Worm (Caenorhabditis elegans): ENCODE measurements around the gene cox-18.

Gene cox-18

DNA sequence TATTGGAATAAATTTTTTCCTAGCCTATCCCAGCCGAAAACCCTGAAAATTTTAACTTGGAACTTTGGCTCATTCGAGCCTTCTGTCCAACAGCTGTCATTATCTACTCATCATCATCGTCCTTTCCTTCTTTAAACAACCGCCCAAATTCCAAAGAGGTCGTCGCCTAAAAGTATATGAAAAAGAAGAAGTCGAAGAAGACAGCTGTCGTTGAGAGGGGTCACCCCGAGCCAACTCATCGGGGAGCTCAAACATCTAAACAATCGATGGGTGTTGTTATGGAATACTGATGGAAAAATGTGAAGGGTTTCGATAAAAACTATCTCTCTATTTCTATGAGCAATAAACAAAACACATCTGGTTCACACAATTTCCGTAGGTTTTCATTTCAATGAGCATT is 7.9 kb downstream of the cox-18 start:
- TF ChIP-seq daf-16 (GFP tag; optimal IDR thresholded peaks at IDR 0.05) = peak in 1 of 2 experiments; percentile 56
- TF ChIP-seq daf-16 (tag; optimal IDR thresholded peaks at IDR 0.05) = no peak
- TF ChIP-seq fkh-10 (GFP tag; optimal IDR thresholded peaks at IDR 0.05) = no peak

DNA sequence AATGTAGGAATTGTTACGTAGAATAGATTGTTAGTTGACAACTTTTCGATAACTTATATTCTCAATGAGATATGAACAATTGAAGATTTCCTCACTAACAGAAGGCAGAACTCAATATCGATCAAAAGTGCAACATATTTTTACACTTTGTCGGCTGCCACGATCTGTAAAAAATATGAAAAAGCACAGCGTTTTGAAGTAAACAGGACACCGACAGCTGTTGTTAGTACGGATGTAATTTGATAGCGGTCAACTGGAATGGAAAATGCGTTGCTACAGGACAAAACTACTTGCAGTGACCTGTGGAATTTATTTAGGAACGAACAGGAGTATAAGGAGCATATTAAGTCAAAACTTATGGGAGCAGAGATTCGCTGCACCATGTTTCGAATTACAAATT is 8.7 kb downstream of the cox-18 start:
- no peak for TF ChIP-seq nhr-237 (tag; optimal IDR thresholded peaks at IDR 0.05)

DNA sequence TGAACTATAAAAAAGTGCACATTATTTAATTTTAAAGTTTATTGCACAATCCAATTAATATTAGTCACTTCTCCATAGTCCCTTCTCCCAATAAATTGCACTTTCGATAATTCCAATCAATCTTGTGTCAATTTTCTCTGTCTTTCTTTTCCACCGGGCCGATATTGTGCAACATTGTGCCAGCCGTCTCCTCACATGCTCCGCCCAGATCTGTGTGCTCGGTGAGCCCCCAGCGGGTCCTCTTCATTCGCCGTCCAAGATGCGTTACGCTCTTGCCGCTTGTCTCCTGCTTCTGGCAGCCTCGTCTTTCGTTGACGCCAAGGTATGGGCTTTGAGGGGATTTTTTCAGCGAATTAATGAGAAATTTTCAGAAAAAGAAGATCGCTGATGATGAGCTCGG is 9.9 kb downstream of the cox-18 start, which contains the start of gene ost-1:
TSS of gene ost-1 (plus strand) at position 207 of the 400 bp plus-strand sequence.
- TF ChIP-seq ceh-20 (GFP tag; IDR thresholded peaks at IDR 0.05) (no peak), saeg-2 (GFP tag; IDR thresholded peaks at IDR 0.05) (no peak), hlh-11 (tag; optimal IDR thresholded peaks at IDR 0.05) (peak; percentile 2), set-16 (GFP tag; IDR thresholded peaks at IDR 0.05) (peak; percentile 56; the same call in 1 of the 2 replicates), ama-1 (optimal IDR thresholded peaks at IDR 0.05) (peak; percentile 41), zfp-3 (GFP tag; conservative IDR thresholded peaks at IDR 0.05) (no peak)

DNA sequence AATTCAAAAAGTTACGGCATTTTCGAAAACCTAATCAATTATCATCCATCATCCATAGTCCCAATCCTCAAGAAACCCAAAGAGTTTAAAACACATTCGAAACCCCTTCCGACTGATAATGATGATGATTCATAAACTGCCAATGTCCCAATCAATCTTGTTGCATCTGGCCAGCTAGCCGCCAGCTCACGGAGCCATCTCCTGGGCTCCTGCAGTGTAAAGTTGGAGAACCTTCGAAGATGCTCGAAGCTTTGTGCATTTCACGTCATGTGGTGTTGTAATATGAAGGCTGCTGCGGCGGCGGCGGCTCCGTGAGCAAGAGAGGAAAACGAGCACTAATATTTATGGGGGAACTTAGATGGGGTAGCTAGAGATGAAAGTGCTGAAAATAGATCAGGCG is 10.8 kb downstream of the cox-18 start:
- peak; percentile 38 for TF ChIP-seq aha-1 (tag)
- no peak for TF ChIP-seq skn-1 (tag; optimal IDR thresholded peaks at IDR 0.05)
- no peak for TF ChIP-seq ZK337.2 (GFP tag; IDR thresholded peaks at IDR 0.05)
- no peak for TF ChIP-seq F26F4.8 (GFP tag; conservative IDR thresholded peaks at IDR 0.05)
- no peak for TF ChIP-seq saeg-2 (GFP tag; IDR thresholded peaks at IDR 0.05)
- no peak for TF ChIP-seq cey-2 (tag; optimal IDR thresholded peaks at IDR 0.05; ENCODE audit: borderline replicate concordance, insufficient read depth)
- peak; percentile 19 for TF ChIP-seq hlh-11 (tag; optimal IDR thresholded peaks at IDR 0.05)
- TF ChIP-seq ceh-28 (tag; optimal IDR thresholded peaks at IDR 0.05) = no peak
- TF ChIP-seq lin-1 (GFP tag; IDR thresholded peaks at IDR 0.05) = no peak
- no peak for TF ChIP-seq set-16 (GFP tag; IDR thresholded peaks at IDR 0.05)
- TF ChIP-seq nhr-10 (tag; optimal IDR thresholded peaks at IDR 0.05) = no peak
- TF ChIP-seq nhr-11 (tag; optimal IDR thresholded peaks at IDR 0.05) = peak; percentile 54
- no peak for TF ChIP-seq mes-2 (tag; optimal IDR thresholded peaks at IDR 0.05; ENCODE audit: poor library complexity, severe bottlenecking)
- TF ChIP-seq snpc-1.2 (GFP tag; IDR thresholded peaks at IDR 0.05) = no peak

DNA sequence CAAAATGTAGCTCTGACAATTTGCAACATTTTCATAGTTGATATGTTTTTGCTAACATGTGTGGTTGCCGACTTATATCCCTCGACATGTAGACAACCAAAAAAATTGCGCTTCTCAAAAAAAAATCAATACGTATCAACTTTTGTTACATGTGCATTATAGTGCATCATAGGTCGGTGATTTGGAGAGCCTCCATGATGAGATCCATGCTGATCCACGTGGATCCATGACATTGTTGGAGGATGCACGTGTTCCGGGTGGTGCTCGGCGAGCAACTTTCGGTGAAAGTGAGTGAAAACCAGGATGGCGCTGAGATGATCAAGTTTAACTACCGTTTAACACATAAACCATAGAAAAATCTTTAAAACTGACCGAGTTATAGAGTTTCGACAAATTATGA is 13.7 kb downstream of the cox-18 start:
- TF ChIP-seq arid-1 (GFP tag; conservative IDR thresholded peaks at IDR 0.05) (no peak), hmg-1.1 (GFP tag; IDR thresholded peaks at IDR 0.05) (peak; percentile 9; the same call in 1 of the 2 replicates), daf-16 (GFP tag; optimal IDR thresholded peaks at IDR 0.05) (peak in 1 of 2 experiments; percentile 82), daf-16 (tag; optimal IDR thresholded peaks at IDR 0.05) (no peak)

DNA sequence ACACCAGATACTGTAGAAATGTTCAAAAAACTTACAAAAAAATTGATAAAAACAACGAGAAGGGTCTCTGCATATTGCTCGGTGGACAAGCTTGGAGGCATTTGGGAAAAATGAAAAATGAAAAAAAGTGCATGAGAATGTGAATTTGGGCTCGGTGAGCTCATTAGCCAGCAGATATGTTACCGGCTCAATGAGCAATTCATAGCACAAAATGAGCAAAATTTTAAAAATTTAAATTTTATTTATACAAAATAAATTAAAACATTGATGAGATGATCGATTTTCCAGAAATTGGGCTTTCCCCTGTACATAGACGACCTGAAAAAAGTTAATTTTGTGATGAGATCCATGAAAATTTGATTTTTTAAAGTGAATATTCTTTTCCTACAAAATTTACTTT is 16.4 kb downstream of the cox-18 start, which contains the start of gene srx-14:
TSS of gene srx-14 (minus strand) at position 101 of the 400 bp plus-strand sequence.
- TF ChIP-seq zfp-2 (tag; optimal IDR thresholded peaks at IDR 0.05) = no peak

DNA sequence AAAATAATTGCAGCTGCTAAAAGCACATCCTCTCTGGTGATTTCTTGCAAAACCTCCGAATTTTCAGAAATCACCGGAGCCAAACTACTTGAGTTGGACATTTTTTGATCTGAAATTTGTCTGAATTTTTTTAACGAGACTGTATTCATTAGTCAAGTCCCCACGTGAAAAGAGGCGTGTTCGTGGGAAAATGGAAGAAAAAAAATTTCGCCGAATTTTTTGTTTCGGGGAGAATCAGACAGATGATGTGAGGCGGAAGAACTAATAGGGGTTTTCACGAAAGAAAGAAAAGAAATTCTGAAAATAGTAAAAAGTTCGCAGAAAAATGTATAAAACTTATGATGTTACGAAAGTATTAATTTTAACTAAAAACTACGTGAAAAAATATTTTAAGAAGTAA is 21.3 kb downstream of the cox-18 start, which contains the start of gene srx-13:
TSS of gene srx-13 (minus strand) at position 101 of the 400 bp plus-strand sequence.
- TF ChIP-seq set-16 (GFP tag; IDR thresholded peaks at IDR 0.05) (no peak), aha-1 (tag) (no peak)

DNA sequence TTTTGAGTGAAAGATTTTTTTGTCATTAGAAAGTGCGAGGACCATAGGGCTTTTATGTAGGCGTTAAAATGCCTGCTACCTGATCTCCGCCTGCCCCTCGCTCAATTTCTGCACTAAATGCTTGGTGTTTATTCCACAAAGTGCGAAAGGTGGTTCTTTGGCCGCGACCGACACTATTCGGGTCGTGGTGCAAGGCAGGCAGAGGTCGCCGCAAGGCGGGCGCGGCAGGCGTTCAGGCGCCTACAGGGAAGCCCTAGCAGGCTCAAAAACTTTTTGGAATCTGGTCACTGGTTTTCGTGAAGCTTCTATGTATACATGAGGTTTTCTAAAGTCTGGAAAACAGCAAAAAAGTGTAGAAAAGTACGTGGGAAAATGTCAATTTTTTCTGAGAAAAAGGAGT is 23.6 kb downstream of the cox-18 start:
- TF ChIP-seq zfp-3 (GFP tag; conservative IDR thresholded peaks at IDR 0.05) (no peak), D1046.2 (GFP tag; IDR thresholded peaks at IDR 0.05) (peak; percentile 85; the same call in 1 of the 2 replicates), ztf-11 (tag; optimal IDR thresholded peaks at IDR 0.05) (no peak), spr-3 (GFP tag; optimal IDR thresholded peaks at IDR 0.05) (no peak), madf-5 (GFP tag; IDR thresholded peaks at IDR 0.05) (no peak), mxl-3 (GFP tag; optimal IDR thresholded peaks at IDR 0.05) (no peak), dmd-8 (GFP tag; IDR thresholded peaks at IDR 0.05) (no peak), egl-43 (GFP tag; IDR thresholded peaks at IDR 0.05) (0 out of 2 replicates have a peak, but pooled peaks have one; percentile 22), F26F4.8 (GFP tag; conservative IDR thresholded peaks at IDR 0.05) (0 out of 2 replicates have a peak, but pooled peaks have one; percentile 49), nhr-102 (tag; optimal IDR thresholded peaks at IDR 0.05) (no peak), nhr-77 (tag; optimal IDR thresholded peaks at IDR 0.05) (no peak), set-16 (GFP tag; IDR thresholded peaks at IDR 0.05) (peak; percentile 61), unc-39 (tag; optimal IDR thresholded peaks at IDR 0.05) (no peak)
